Worm (Caenorhabditis elegans) whole organism, L1 larva: ENCODE measurements around the gene vhp-1.

Experiments used
- C34B4.2 ChIP-seq: sonication (generic microtip); optimal IDR thresholded peaks from 2 replicates; lab custom pipeline; 2017; ENCODE audit warnings: mild to moderate bottlenecking, missing genetic modification characterization, missing compliant biosample characterization
- blmp-1 ChIP-seq: fragments of 150-350 bp; optimal IDR thresholded peaks from 2 replicates; lab custom pipeline; 2014; ENCODE audit warnings: missing biosample characterization, missing genetic modification characterization
- ceh-63 ChIP-seq: fragments of 200-800 bp; sonication (Bioruptor generic); optimal IDR thresholded peaks from 2 replicates; lab custom pipeline; 2018; ENCODE audit warnings: mild to moderate bottlenecking, missing genetic modification characterization, missing compliant biosample characterization
- ceh-82 ChIP-seq, 3 experiments: fragments of 150-350 bp in 1 of 3; sonication (generic microtip) in 2 of 3; optimal IDR thresholded peaks; 2 replicates each; lab custom pipeline; 2014 to 2017; ENCODE audit warnings: missing biosample characterization in 3 of 3, missing genetic modification characterization in 3 of 3
- dsc-1 ChIP-seq: sonication (generic microtip); optimal IDR thresholded peaks from 2 replicates; lab custom pipeline; 2016; ENCODE audit warnings: mild to moderate bottlenecking, missing genetic modification characterization, missing compliant biosample characterization
- efl-1 ChIP-seq, 4 experiments: fragments of 150-350 bp; optimal IDR thresholded peaks in 3 of 4; peaks in 1 of 4; 1 replicate in 1 of 4; 2 replicates in 3 of 4; lab custom pipeline; 2014; ENCODE audit warnings: missing biosample characterization in 2 of 4, missing genetic modification characterization in 2 of 4, missing genetic modification reagents in 2 of 4
- efl-3 ChIP-seq: fragments of 200-800 bp; sonication (Bioruptor generic); optimal IDR thresholded peaks from 2 replicates; lab custom pipeline; 2018; ENCODE audit warnings: mild to moderate bottlenecking, missing genetic modification characterization, missing compliant biosample characterization
- elt-2 ChIP-seq: sonication (generic microtip); optimal IDR thresholded peaks from 2 replicates; lab custom pipeline; 2016; ENCODE audit warnings: missing genetic modification characterization, mild to moderate bottlenecking, inconsistent platforms, missing compliant biosample characterization, missing genetic modification reagents
- elt-3 ChIP-seq, 6 experiments: fragments of 150-350 bp in 1 of 6; sonication (generic microtip); optimal IDR thresholded peaks; 2 replicates each; lab custom pipeline; 2017 to 2018; ENCODE audit warnings: missing biosample characterization in 6 of 6, missing genetic modification characterization in 6 of 6, inconsistent platforms in 1 of 6
- ets-5 ChIP-seq: fragments of 200-800 bp; sonication (Bioruptor generic); IDR thresholded peaks from 2 replicates; pipeline ENCODE4 v1.3.6; 2022; ENCODE audit warnings: missing genetic modification characterization, missing compliant biosample characterization
- fkh-10 ChIP-seq: sonication (generic microtip); optimal IDR thresholded peaks from 2 replicates; lab custom pipeline; 2017; ENCODE audit warnings: missing biosample characterization, missing genetic modification reagents, missing genetic modification characterization
- fos-1 ChIP-seq: fragments of 150-350 bp; optimal IDR thresholded peaks from 2 replicates; lab custom pipeline; 2014; ENCODE audit warnings: missing biosample characterization, missing genetic modification characterization
- grh-1 ChIP-seq: fragments of 200-800 bp; sonication (Bioruptor generic); IDR thresholded peaks from 2 replicates; pipeline ENCODE4 v1.3.6; 2022; ENCODE audit warnings: missing genetic modification reagents, missing genetic modification characterization, missing compliant biosample characterization
- hlh-17 ChIP-seq: fragments of 200-800 bp; sonication (Bioruptor generic); optimal IDR thresholded peaks from 2 replicates; lab custom pipeline; 2018; ENCODE audit warnings: missing genetic modification characterization, mild to moderate bottlenecking, missing compliant biosample characterization, moderate library complexity, borderline replicate concordance
- hpl-2 ChIP-seq: fragments of 150-350 bp; optimal IDR thresholded peaks from 2 replicates; lab custom pipeline; 2014; ENCODE audit warnings: missing biosample characterization, missing genetic modification reagents, missing genetic modification characterization
- irx-1 ChIP-seq: sonication (generic microtip); optimal IDR thresholded peaks from 2 replicates; lab custom pipeline; 2016; ENCODE audit warnings: missing genetic modification characterization, missing compliant biosample characterization
- jun-1 ChIP-seq: fragments of 150-350 bp; optimal IDR thresholded peaks from 2 replicates; lab custom pipeline; 2014; ENCODE audit warnings: missing biosample characterization, missing genetic modification reagents, missing genetic modification characterization
- lin-13 ChIP-seq: fragments of 150-350 bp; optimal IDR thresholded peaks from 2 replicates; lab custom pipeline; 2014; ENCODE audit warnings: missing biosample characterization, missing genetic modification reagents, missing genetic modification characterization
- lin-15B ChIP-seq: fragments of 150-350 bp; sonication (generic microtip); optimal IDR thresholded peaks from 3 replicates; lab custom pipeline; 2014; ENCODE audit warnings: missing biosample characterization, missing genetic modification characterization
- lin-35 ChIP-seq, 2 experiments: fragments of 150-350 bp; optimal IDR thresholded peaks; 2 replicates each; lab custom pipeline; 2014; ENCODE audit warnings: missing biosample characterization in 2 of 2, missing genetic modification characterization in 2 of 2, missing genetic modification reagents in 2 of 2
- lin-39 ChIP-seq: fragments of 150-350 bp; optimal IDR thresholded peaks from 2 replicates; lab custom pipeline; 2014; ENCODE audit warnings: missing biosample characterization, missing genetic modification reagents, missing genetic modification characterization
- lir-3 ChIP-seq: sonication (generic microtip); optimal IDR thresholded peaks from 2 replicates; lab custom pipeline; 2016; ENCODE audit warnings: mild to moderate bottlenecking, missing genetic modification characterization, moderate library complexity, missing compliant biosample characterization; ENCODE audit not compliant: poor library complexity
- lsy-2 ChIP-seq, 2 experiments: fragments of 150-350 bp; optimal IDR thresholded peaks; 2 replicates each; lab custom pipeline; 2014; ENCODE audit warnings: missing biosample characterization in 2 of 2, missing genetic modification characterization in 2 of 2
- mep-1 ChIP-seq: fragments of 150-350 bp; optimal IDR thresholded peaks from 2 replicates; lab custom pipeline; 2014; ENCODE audit warnings: missing biosample characterization, missing genetic modification characterization
- nhr-19 ChIP-seq: fragments of 200-800 bp; sonication (Bioruptor generic); conservative IDR thresholded peaks from 2 replicates; pipeline ENCODE4 v1.3.6; 2022; ENCODE audit warnings: missing genetic modification characterization, missing compliant biosample characterization
- nhr-47 ChIP-seq: sonication (generic microtip); optimal IDR thresholded peaks from 2 replicates; lab custom pipeline; 2016; ENCODE audit warnings: mild to moderate bottlenecking, missing genetic modification characterization, moderate library complexity, missing compliant biosample characterization
- nhr-71 ChIP-seq: sonication (generic microtip); optimal IDR thresholded peaks from 2 replicates; lab custom pipeline; 2016; ENCODE audit warnings: mild to moderate bottlenecking, missing genetic modification characterization, moderate library complexity, missing compliant biosample characterization
- nhr-85 ChIP-seq: sonication (generic microtip); peaks from one replicate; lab custom pipeline; 2016; ENCODE audit warnings: missing genetic modification characterization, inconsistent platforms, missing compliant biosample characterization
- pqm-1 ChIP-seq: sonication (generic microtip); optimal IDR thresholded peaks from 3 replicates; lab custom pipeline; 2017; ENCODE audit warnings: missing biosample characterization, missing genetic modification characterization
- skn-1 ChIP-seq: fragments of 150-350 bp; optimal IDR thresholded peaks from 2 replicates; lab custom pipeline; 2014; ENCODE audit warnings: missing biosample characterization, missing genetic modification characterization
- snu-23 ChIP-seq: sonication (generic microtip); optimal IDR thresholded peaks from 2 replicates; lab custom pipeline; 2016; ENCODE audit warnings: missing genetic modification characterization, missing compliant biosample characterization
- sox-4 ChIP-seq: sonication (generic microtip); optimal IDR thresholded peaks from 2 replicates; lab custom pipeline; 2016; ENCODE audit warnings: missing genetic modification characterization, missing compliant biosample characterization
- swsn-7 ChIP-seq: sonication (generic microtip); optimal IDR thresholded peaks from 2 replicates; lab custom pipeline; 2016; ENCODE audit warnings: missing genetic modification characterization, missing compliant biosample characterization
- tlp-1 ChIP-seq: fragments of 150-350 bp; optimal IDR thresholded peaks from 2 replicates; lab custom pipeline; 2014; ENCODE audit warnings: missing biosample characterization, missing genetic modification characterization
- unc-130 ChIP-seq: fragments of 150-350 bp; optimal IDR thresholded peaks from 2 replicates; lab custom pipeline; 2017; ENCODE audit warnings: missing biosample characterization, missing genetic modification characterization, inconsistent platforms
- unc-62 ChIP-seq: fragments of 150-350 bp; optimal IDR thresholded peaks from 2 replicates; lab custom pipeline; 2014; ENCODE audit warnings: missing biosample characterization, missing genetic modification reagents, missing genetic modification characterization
- xbp-1 ChIP-seq: sonication (generic microtip); optimal IDR thresholded peaks from 2 replicates; lab custom pipeline; 2016; ENCODE audit warnings: missing genetic modification characterization, missing compliant biosample characterization
- zip-4 ChIP-seq: fragments of 200-800 bp; sonication (Bioruptor generic); optimal IDR thresholded peaks from 2 replicates; lab custom pipeline; 2018; ENCODE audit warnings: mild to moderate bottlenecking, missing genetic modification characterization, moderate library complexity, missing compliant biosample characterization

Gene vhp-1

DNA sequence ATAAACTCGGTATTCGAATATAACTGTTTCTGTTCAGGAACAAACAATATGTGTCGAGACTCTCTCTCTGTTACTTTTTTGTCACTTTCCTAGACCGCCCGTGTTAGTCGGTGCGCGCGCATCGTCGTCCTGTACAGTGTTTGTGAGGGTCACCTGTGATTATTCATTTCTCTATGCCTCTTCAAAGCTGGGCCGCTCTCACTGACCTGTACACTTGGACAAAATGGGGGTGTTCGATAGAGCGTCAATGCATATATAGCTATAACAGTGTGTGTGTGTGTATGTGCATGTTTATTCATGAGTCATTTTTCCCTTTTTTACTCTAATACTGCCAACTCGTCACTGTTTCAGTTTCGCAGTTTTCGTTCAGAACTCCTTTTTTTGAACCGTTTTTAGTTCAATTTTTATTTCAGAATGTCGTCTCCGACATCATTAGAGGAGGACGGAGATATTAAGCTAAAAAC lies 56.6 kb downstream of the vhp-1 start, which contains the start of gene pkc-3 (continued):
- TF ChIP-seq jun-1 (tag; lab: Kevin White, UChicago), result peak; percentile 20
- no peak for TF ChIP-seq efl-3 (GFP tag; lab: Kevin White, UChicago)
- peak; percentile 71 for TF ChIP-seq nhr-71
- TF ChIP-seq mep-1 (tag; lab: Kevin White, UChicago), result peak; percentile 70
- TF ChIP-seq irx-1, result peak; percentile 29
- TF ChIP-seq nhr-19 (GFP tag; lab: Robert Waterston, UW), result peak; percentile 56
- no peak for TF ChIP-seq unc-62 (GFP tag; lab: Kevin White, UChicago)
- TF ChIP-seq elt-3 (tag; optimal IDR thresholded peaks at IDR 0.05; lab: Kevin White, UChicago), result peak in 3 of 6 experiments; percentile 6 to 74 (median 66)
- no peak for TF ChIP-seq hlh-17 (GFP tag; lab: Kevin White, UChicago)
- TF ChIP-seq dsc-1, result no peak
- TF ChIP-seq skn-1 (tag; lab: Kevin White, UChicago), result peak; percentile 51
- no peak for TF ChIP-seq tlp-1 (tag; lab: Kevin White, UChicago)
- peak; percentile 12 for TF ChIP-seq lir-3 (tag; lab: Kevin White, UChicago)
- peak; percentile 30 for TF ChIP-seq xbp-1 (tag; lab: Kevin White, UChicago)
- peak; percentile 37 for TF ChIP-seq nhr-47
- peak; percentile 10 for TF ChIP-seq fos-1 (tag; lab: Kevin White, UChicago)
- peak; percentile 50 for TF ChIP-seq swsn-7 (tag; lab: Kevin White, UChicago)
- TF ChIP-seq lin-13 (GFP tag; lab: Kevin White, UChicago), result peak; percentile 40
- TF ChIP-seq hpl-2 (GFP tag; lab: Kevin White, UChicago), result peak; percentile 67
- peak; percentile 25 to 81 for TF ChIP-seq lin-35 (GFP tag; optimal IDR thresholded peaks at IDR 0.05; lab: Kevin White, UChicago)
- TF ChIP-seq ets-5 (GFP tag; lab: Robert Waterston, UW), result no peak
- TF ChIP-seq blmp-1, result peak; percentile 84
- peak in 1 of 3 experiments; percentile 17 for TF ChIP-seq ceh-82 (tag; optimal IDR thresholded peaks at IDR 0.05; lab: Kevin White, UChicago)
- TF ChIP-seq unc-130 (tag; lab: Kevin White, UChicago), result no peak
- peak; percentile 68 for TF ChIP-seq elt-2 (tag; lab: Kevin White, UChicago)
- TF ChIP-seq grh-1 (GFP tag; lab: Robert Waterston, UW), result peak; percentile 44
- peak; percentile 80 for TF ChIP-seq snu-23 (GFP tag; lab: Kevin White, UChicago)
- TF ChIP-seq pqm-1 (tag; lab: Kevin White, UChicago), result no peak
- TF ChIP-seq sox-4 (tag; lab: Kevin White, UChicago), result no peak
- no peak for TF ChIP-seq fkh-10 (GFP tag; lab: Kevin White, UChicago)
- peak; percentile 17 for TF ChIP-seq lin-15B (tag; lab: Kevin White, UChicago)

- no peak for TF ChIP-seq lsy-2 (tag; optimal IDR thresholded peaks at IDR 0.05; lab: Kevin White, UChicago)
- TF ChIP-seq elt-2 (tag; lab: Kevin White, UChicago), result no peak
- no peak for TF ChIP-seq efl-1 (optimal IDR thresholded peaks at IDR 0.05; lab: Kevin White, UChicago)
- peak in 1 of 2 experiments; percentile 61 for TF ChIP-seq efl-1 (GFP tag; optimal IDR thresholded peaks at IDR 0.05 in 1 of 2; lab: Kevin White, UChicago)
Measured at ce11 chrII:5384282-5384681, 61.2 kb downstream of the vhp-1 start.

DNA sequence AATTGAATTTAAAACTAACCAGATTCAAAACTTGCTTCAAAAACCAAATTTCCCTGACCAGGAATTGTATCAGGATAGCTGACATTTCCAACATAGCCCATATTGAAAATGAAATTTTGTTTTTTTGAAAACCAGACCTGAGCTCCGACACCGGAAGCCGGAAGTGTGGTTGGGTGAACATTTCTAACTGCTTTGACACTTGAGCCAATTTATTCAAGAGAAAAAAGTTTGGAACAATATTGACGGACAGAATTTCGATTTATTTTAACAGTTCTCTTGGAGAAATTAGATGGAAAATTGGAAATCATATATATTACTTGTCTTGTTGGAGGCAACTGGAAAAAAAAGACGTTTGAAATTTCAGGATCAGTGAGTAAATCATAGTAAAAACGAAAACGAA lies 64.1 kb downstream of the vhp-1 start, which contains the start of gene ccpp-6:
ccpp-6 (minus strand) TSS at position 101 of the 400 bp plus-strand sequence.
- TF ChIP-seq efl-1 (optimal IDR thresholded peaks at IDR 0.05; lab: Kevin White, UChicago), result no peak
- peak in 1 of 2 experiments; percentile 3 for TF ChIP-seq efl-1 (GFP tag; optimal IDR thresholded peaks at IDR 0.05 in 1 of 2; lab: Kevin White, UChicago)
- no peak for TF ChIP-seq C34B4.2 (tag; lab: Kevin White, UChicago)

- no peak for TF ChIP-seq xbp-1 (tag; lab: Kevin White, UChicago)
- TF ChIP-seq efl-1 (optimal IDR thresholded peaks at IDR 0.05; lab: Kevin White, UChicago), result no peak
- TF ChIP-seq efl-1 (GFP tag; optimal IDR thresholded peaks at IDR 0.05 in 1 of 2; lab: Kevin White, UChicago), result peak in 1 of 2 experiments; percentile 4
- TF ChIP-seq ceh-63 (GFP tag; lab: Kevin White, UChicago), result peak; percentile 16
- TF ChIP-seq zip-4 (GFP tag; lab: Kevin White, UChicago), result no peak
- TF ChIP-seq lin-39 (tag; lab: Kevin White, UChicago), result no peak
- TF ChIP-seq nhr-85 (tag; lab: Kevin White, UChicago), result peak; percentile 29
Measured at ce11 chrII:5388786-5389421, 65.8 kb downstream of the vhp-1 start, which contains the start of gene rsp-4. Gene rsp-4, minus strand, starts transcription at chrII:5388836.
